Fruit fly (Drosophila melanogaster) whole organism, embryonic: ENCODE data around the gene AP-1sigma.

Experiments used
- BtbVII ChIP-seq: fragments of 200-800 bp; sonication (Bioruptor generic); optimal IDR thresholded peaks from 3 replicates; lab custom pipeline; 2017; ENCODE audit warnings: missing biosample characterization, mild to moderate bottlenecking, missing genetic modification characterization
- CG10431 ChIP-seq: fragments of 200-800 bp; sonication (Bioruptor generic); optimal IDR thresholded peaks from 3 replicates; lab custom pipeline; 2018; ENCODE audit warnings: missing biosample characterization, mild to moderate bottlenecking, missing genetic modification characterization
- CG11504 ChIP-seq: fragments of 200-800 bp; sonication (Bioruptor generic); optimal IDR thresholded peaks from 3 replicates; lab custom pipeline; 2019; ENCODE audit warnings: missing biosample characterization, mild to moderate bottlenecking, missing genetic modification characterization, moderate library complexity
- CG12071 ChIP-seq: fragments of 200-800 bp; sonication (Bioruptor generic); optimal IDR thresholded peaks from 3 replicates; lab custom pipeline; 2018; ENCODE audit warnings: missing biosample characterization, mild to moderate bottlenecking, missing genetic modification characterization
- CG1233 ChIP-seq: fragments of 200-800 bp; sonication (Bioruptor generic); optimal IDR thresholded peaks from 4 replicates; lab custom pipeline; 2018; ENCODE audit warnings: missing biosample characterization, mild to moderate bottlenecking, missing genetic modification characterization
- CG12769 ChIP-seq: fragments of 200-800 bp; sonication (Bioruptor generic); optimal IDR thresholded peaks from 2 replicates; lab custom pipeline; 2019; ENCODE audit warnings: missing biosample characterization, mild to moderate bottlenecking, missing genetic modification characterization, moderate library complexity
- CG14860 ChIP-seq: fragments of 200-800 bp; sonication (Bioruptor generic); IDR thresholded peaks from 3 replicates; pipeline ENCODE4 v1.3.6; 2022; ENCODE audit warnings: missing biosample characterization, missing genetic modification characterization; ENCODE audit not compliant: partially characterized antibody
- CG14965 ChIP-seq: fragments of 200-800 bp; sonication (Bioruptor generic); optimal IDR thresholded peaks from 2 replicates; lab custom pipeline; 2016; ENCODE audit warnings: missing biosample characterization, missing genetic modification characterization, borderline replicate concordance
- CG1792 ChIP-seq: fragments of 200-800 bp; sonication (Bioruptor generic); optimal IDR thresholded peaks from 2 replicates; lab custom pipeline; 2016; ENCODE audit warnings: missing biosample characterization, missing genetic modification characterization
- CG2199 ChIP-seq: fragments of 200-800 bp; sonication (Bioruptor generic); IDR thresholded peaks from 3 replicates; pipeline ENCODE4 v1.3.6; 2022; ENCODE audit warnings: missing biosample characterization, missing genetic modification characterization
- CG2875 ChIP-seq: fragments of 200-800 bp; sonication (Bioruptor generic); optimal IDR thresholded peaks from 2 replicates; lab custom pipeline; 2017; ENCODE audit warnings: missing biosample characterization, mild to moderate bottlenecking, missing genetic modification characterization, missing genetic modification reagents
- CG4328 ChIP-seq: fragments of 200-800 bp; sonication (Bioruptor generic); optimal IDR thresholded peaks from 3 replicates; lab custom pipeline; 2017; ENCODE audit warnings: missing biosample characterization, missing genetic modification reagents, missing genetic modification characterization
- CG43689 ChIP-seq: fragments of 200-800 bp; sonication (Bioruptor generic); IDR thresholded peaks from 2 replicates; pipeline ENCODE4 v1.3.6; 2022; ENCODE audit warnings: missing biosample characterization, missing genetic modification characterization
- CG4820 ChIP-seq: fragments of 200-800 bp; sonication (Bioruptor generic); optimal IDR thresholded peaks from 3 replicates; lab custom pipeline; 2016; ENCODE audit warnings: missing biosample characterization, missing genetic modification characterization
- CG6683 ChIP-seq: fragments of 200-800 bp; sonication (Bioruptor generic); optimal IDR thresholded peaks from 2 replicates; lab custom pipeline; 2017; ENCODE audit warnings: missing biosample characterization, mild to moderate bottlenecking, missing genetic modification characterization, missing genetic modification reagents
- CG6765 ChIP-seq: fragments of 200-800 bp; sonication (Bioruptor generic); optimal IDR thresholded peaks from 3 replicates; lab custom pipeline; 2017; ENCODE audit warnings: missing biosample characterization, mild to moderate bottlenecking, missing genetic modification characterization
- CG7745 ChIP-seq: fragments of 200-800 bp; sonication (Bioruptor generic); optimal IDR thresholded peaks from 2 replicates; lab custom pipeline; 2018; ENCODE audit warnings: missing biosample characterization, mild to moderate bottlenecking, missing genetic modification characterization, moderate library complexity
- CG8290 ChIP-seq, 3 experiments: fragments of 200-800 bp; sonication (Bioruptor generic); optimal IDR thresholded peaks; 2 replicates each; lab custom pipeline; 2016 to 2019; ENCODE audit warnings: missing biosample characterization in 3 of 3, missing genetic modification characterization in 3 of 3, mild to moderate bottlenecking in 2 of 3, moderate library complexity in 1 of 3
- CG8924 ChIP-seq: fragments of 200-800 bp; optimal IDR thresholded peaks from 3 replicates; lab custom pipeline; 2019; ENCODE audit warnings: missing biosample characterization, mild to moderate bottlenecking, missing genetic modification characterization, moderate library complexity
- CG9932 ChIP-seq: fragments of 200-800 bp; sonication (Bioruptor generic); IDR thresholded peaks from 2 replicates; pipeline ENCODE4 v1.3.6; 2022; ENCODE audit warnings: missing biosample characterization, missing genetic modification characterization
- Fer2 ChIP-seq: fragments of 200-800 bp; sonication (Bioruptor generic); optimal IDR thresholded peaks from 2 replicates; lab custom pipeline; 2018; ENCODE audit warnings: missing biosample characterization, mild to moderate bottlenecking, missing genetic modification characterization, moderate library complexity
- H2.0 ChIP-seq: fragments of 200-800 bp; sonication (Bioruptor generic); IDR thresholded peaks from 2 replicates; pipeline ENCODE4 v1.3.6; 2022; ENCODE audit warnings: missing biosample characterization, missing genetic modification characterization
- Hr39 ChIP-seq: fragments of >200 bp; optimal IDR thresholded peaks from 2 replicates; lab custom pipeline; 2017
- MESR4 ChIP-seq: fragments of 200-800 bp; sonication (Bioruptor generic); optimal IDR thresholded peaks from 2 replicates; lab custom pipeline; 2018; ENCODE audit warnings: missing biosample characterization, mild to moderate bottlenecking, missing genetic modification characterization, moderate library complexity
- Mad ChIP-seq: fragments of 200-800 bp; sonication (Bioruptor generic); optimal IDR thresholded peaks from 2 replicates; lab custom pipeline; 2016; ENCODE audit warnings: missing biosample characterization, missing genetic modification characterization
- Nf-YA ChIP-seq: fragments of 200-800 bp; sonication (Bioruptor generic); IDR thresholded peaks from 2 replicates; pipeline ENCODE4 v1.3.6; 2022; ENCODE audit warnings: missing biosample characterization, missing genetic modification characterization
- Ptx1 ChIP-seq: fragments of 200-800 bp; sonication (Bioruptor generic); IDR thresholded peaks from 2 replicates; pipeline ENCODE4 v1.3.6; 2022; ENCODE audit warnings: missing biosample characterization, missing genetic modification characterization
- Rx ChIP-seq: fragments of 200-800 bp; sonication (Bioruptor generic); IDR thresholded peaks from 2 replicates; pipeline ENCODE4 v1.3.6; 2022; ENCODE audit warnings: missing biosample characterization, missing genetic modification characterization
- Sox100B ChIP-seq: fragments of 200-800 bp; sonication (Bioruptor generic); optimal IDR thresholded peaks from 3 replicates; lab custom pipeline; 2018; ENCODE audit warnings: missing biosample characterization, mild to moderate bottlenecking, missing genetic modification characterization
- TFAM ChIP-seq: fragments of 200-800 bp; sonication (Bioruptor generic); optimal IDR thresholded peaks from 2 replicates; lab custom pipeline; 2017; ENCODE audit warnings: missing biosample characterization, missing genetic modification characterization, inconsistent platforms
- Tbp ChIP-seq: fragments of >200 bp; optimal IDR thresholded peaks from 2 replicates; lab custom pipeline; 2018; ENCODE audit warnings: missing biosample characterization, missing genetic modification characterization
- br ChIP-seq: fragments of >200 bp; optimal IDR thresholded peaks from 2 replicates; lab custom pipeline; 2017
- cad ChIP-seq: fragments of >200 bp; optimal IDR thresholded peaks from 2 replicates; lab custom pipeline; 2017; ENCODE audit warnings: missing biosample characterization, missing genetic modification characterization
- caup ChIP-seq: fragments of 200-800 bp; sonication (Bioruptor generic); optimal IDR thresholded peaks from 3 replicates; lab custom pipeline; 2017; ENCODE audit warnings: missing biosample characterization, mild to moderate bottlenecking, missing genetic modification characterization, moderate library complexity; ENCODE audit not compliant: severe bottlenecking
- emc ChIP-seq: fragments of 200-800 bp; sonication (Bioruptor generic); optimal IDR thresholded peaks from 2 replicates; lab custom pipeline; 2016; ENCODE audit warnings: missing biosample characterization, missing genetic modification characterization
- fru ChIP-seq: fragments of >200 bp; optimal IDR thresholded peaks from 2 replicates; lab custom pipeline; 2017
- gem ChIP-seq: fragments of 200-800 bp; sonication (Bioruptor generic); optimal IDR thresholded peaks from 2 replicates; lab custom pipeline; 2019; ENCODE audit warnings: missing biosample characterization, mild to moderate bottlenecking, missing genetic modification characterization, moderate library complexity
- grau ChIP-seq: fragments of 200-800 bp; optimal IDR thresholded peaks from 3 replicates; lab custom pipeline; 2019; ENCODE audit warnings: missing biosample characterization, mild to moderate bottlenecking, missing genetic modification characterization, moderate library complexity
- grn ChIP-seq: fragments of 200-800 bp; sonication (Bioruptor generic); optimal IDR thresholded peaks from 3 replicates; lab custom pipeline; 2017; ENCODE audit warnings: missing biosample characterization, missing genetic modification characterization
- gt ChIP-seq: fragments of 200-800 bp; sonication (Bioruptor generic); IDR thresholded peaks from 2 replicates; pipeline ENCODE4 v1.3.6; 2022; ENCODE audit warnings: missing biosample characterization, missing genetic modification characterization
- inv ChIP-seq: fragments of 200-800 bp; sonication (Bioruptor generic); IDR thresholded peaks from 2 replicates; pipeline ENCODE4 v1.3.6; 2022; ENCODE audit warnings: missing biosample characterization, missing genetic modification characterization; ENCODE audit not compliant: partially characterized antibody
- knrl ChIP-seq: fragments of 200-800 bp; sonication (Bioruptor generic); IDR thresholded peaks from 3 replicates; pipeline ENCODE4 v1.3.6; 2022; ENCODE audit warnings: missing biosample characterization, missing genetic modification characterization; ENCODE audit not compliant: partially characterized antibody
- mirr ChIP-seq: fragments of 200-800 bp; sonication (Bioruptor generic); optimal IDR thresholded peaks from 3 replicates; lab custom pipeline; 2018; ENCODE audit warnings: missing biosample characterization, mild to moderate bottlenecking, missing genetic modification characterization
- otp ChIP-seq: fragments of 200-800 bp; sonication (Bioruptor generic); IDR thresholded peaks from 3 replicates; pipeline ENCODE4, ENCODE4 v1.3.6; 2022; ENCODE audit warnings: missing biosample characterization, missing genetic modification characterization
- prd ChIP-seq, 3 experiments: fragments of >200 bp in 2 of 3; fragments of 200-800 bp in 1 of 3; sonication (Bioruptor generic) in 1 of 3; optimal IDR thresholded peaks in 2 of 3; IDR thresholded peaks in 1 of 3; 2 replicates in 2 of 3; 3 replicates in 1 of 3; pipeline versions ENCODE4 v1.3.6 to Lab custom; 2017 to 2022; ENCODE audit warnings: missing biosample characterization in 1 of 3, missing genetic modification characterization in 1 of 3
- psq ChIP-seq: fragments of 200-800 bp; sonication (Bioruptor generic); optimal IDR thresholded peaks from 2 replicates; lab custom pipeline; 2017; ENCODE audit warnings: missing biosample characterization, missing genetic modification characterization
- pzg ChIP-seq: fragments of 200-800 bp; sonication (Bioruptor generic); optimal IDR thresholded peaks from 3 replicates; lab custom pipeline; 2018; ENCODE audit warnings: missing biosample characterization, mild to moderate bottlenecking, missing genetic modification characterization, moderate library complexity
- repo ChIP-seq: fragments of 200-800 bp; sonication (Bioruptor generic); optimal IDR thresholded peaks from 2 replicates; lab custom pipeline; 2016; ENCODE audit warnings: missing biosample characterization, missing genetic modification characterization
- sna ChIP-seq: fragments of 200-800 bp; sonication (Bioruptor generic); IDR thresholded peaks from 2 replicates; pipeline ENCODE4 v1.3.6; 2022; ENCODE audit warnings: missing biosample characterization, missing genetic modification characterization; ENCODE audit not compliant: partially characterized antibody
- trh ChIP-seq: fragments of 200-800 bp; sonication (Bioruptor generic); optimal IDR thresholded peaks from 2 replicates; lab custom pipeline; 2016; ENCODE audit warnings: missing biosample characterization, missing genetic modification characterization
- z ChIP-seq: fragments of 200-800 bp; sonication (Bioruptor generic); IDR thresholded peaks from 3 replicates; pipeline ENCODE4 v1.3.6; 2022; ENCODE audit warnings: missing biosample characterization, missing genetic modification characterization

Gene AP-1sigma

dm6 chr3R:23947002-23947401 is 11.4 kb upstream of the AP-1sigma start (continued):
- TF ChIP-seq CG8290 (GFP tag; optimal IDR thresholded peaks at IDR 0.05; lab: Kevin White, UChicago) (no peak), CG8290 (tag; optimal IDR thresholded peaks at IDR 0.05; lab: Kevin White, UChicago) (no peak), Mad (no peak), CG43689 (no peak), grn (no peak), Tbp (GFP tag; lab: Kevin White, UChicago) (no peak), CG2199 (no peak), pzg (no peak), gem (no peak), CG1233 (GFP tag; lab: Kevin White, UChicago) (peak; percentile 45), CG4328 (GFP tag; lab: Kevin White, UChicago) (peak; percentile 36), Fer2 (tag; lab: Kevin White, UChicago) (no peak), CG14860 (GFP tag; lab: Robert Waterston, UW) (no peak), TFAM (GFP tag; lab: Kevin White, UChicago) (no peak), grau (tag; lab: Kevin White, UChicago) (no peak), MESR4 (GFP tag; lab: Kevin White, UChicago) (no peak), H2.0 (GFP tag; lab: Robert Waterston, UW) (no peak), knrl (GFP tag; lab: Robert Waterston, UW) (no peak), CG12769 (tag; lab: Kevin White, UChicago) (peak; percentile 36), CG1792 (no peak), CG6683 (GFP tag; lab: Kevin White, UChicago) (no peak), Nf-YA (GFP tag; lab: Robert Waterston, UW) (no peak), psq (GFP tag; lab: Kevin White, UChicago) (no peak), caup (GFP tag; lab: Kevin White, UChicago) (peak; percentile 9), br (no peak), CG2875 (GFP tag; lab: Kevin White, UChicago) (peak; percentile 43), Sox100B (GFP tag; lab: Kevin White, UChicago) (peak; percentile 24), sna (GFP tag; lab: Robert Waterston, UW) (no peak), Hr39 (no peak), emc (GFP tag; lab: Kevin White, UChicago) (no peak), CG10431 (GFP tag; lab: Kevin White, UChicago) (peak; percentile 55), CG4820 (GFP tag; lab: Kevin White, UChicago) (no peak), Ptx1 (GFP tag; lab: Robert Waterston, UW) (no peak), inv (GFP tag; lab: Robert Waterston, UW) (no peak), repo (GFP tag; lab: Kevin White, UChicago) (no peak), mirr (peak; percentile 65), CG6765 (GFP tag; lab: Kevin White, UChicago) (peak; percentile 6), fru (lab: Kevin White, UChicago) (no peak), otp (0 out of 3 replicates have a peak, but pooled peaks have one; percentile 25), gt (GFP tag; lab: Robert Waterston, UW) (no peak), prd (optimal IDR thresholded peaks at IDR 0.05; lab: Kevin White, UChicago) (no peak), prd (GFP tag; IDR thresholded peaks at IDR 0.05; lab: Robert Waterston, UW) (no peak), CG7745 (tag; lab: Kevin White, UChicago) (no peak), CG12071 (peak; percentile 66), trh (GFP tag; lab: Kevin White, UChicago) (no peak), cad (no peak), CG11504 (tag; lab: Kevin White, UChicago) (no peak), CG9932 (0 out of 2 replicates have a peak, but pooled peaks have one; percentile 11), z (GFP tag; lab: Robert Waterston, UW) (no peak), Rx (no peak), BtbVII (peak; percentile 24), CG8924 (tag; lab: Kevin White, UChicago) (peak; percentile 2), CG14965 (GFP tag; lab: Kevin White, UChicago) (no peak)
